Worm (Caenorhabditis elegans) whole organism, early embryonic: ENCODE data around the gene bcl-11.

Experiments
- B0310.2 ChIP-seq: sonication (generic microtip); optimal IDR thresholded peaks from 2 replicates; lab custom pipeline; 2016; ENCODE audit warnings: mild to moderate bottlenecking, missing genetic modification characterization, missing compliant biosample characterization
- F13C5.2 ChIP-seq: sonication (generic microtip); optimal IDR thresholded peaks from 2 replicates; lab custom pipeline; 2017; ENCODE audit warnings: mild to moderate bottlenecking, missing genetic modification characterization, inconsistent platforms, missing compliant biosample characterization
- aly-1 ChIP-seq: sonication (generic microtip); optimal IDR thresholded peaks from 2 replicates; lab custom pipeline; 2016; ENCODE audit warnings: missing genetic modification characterization, missing compliant biosample characterization
- ama-1 ChIP-seq: fragments of 150-350 bp; optimal IDR thresholded peaks from 2 replicates; lab custom pipeline; 2014
- ceh-13 ChIP-seq: fragments of 200-800 bp; sonication (Bioruptor generic); optimal IDR thresholded peaks from 2 replicates; lab custom pipeline; 2018; ENCODE audit warnings: mild to moderate bottlenecking, missing genetic modification characterization, missing compliant biosample characterization
- ceh-36 ChIP-seq: sonication (generic microtip); optimal IDR thresholded peaks from 2 replicates; lab custom pipeline; 2016; ENCODE audit warnings: missing genetic modification characterization, inconsistent platforms, missing compliant biosample characterization
- ets-7 ChIP-seq: sonication (generic microtip); optimal IDR thresholded peaks from 2 replicates; lab custom pipeline; 2016; ENCODE audit warnings: missing genotype, missing genetic modification characterization, missing compliant biosample characterization
- flt-1 ChIP-seq: fragments of 200-800 bp; sonication (Bioruptor generic); IDR thresholded peaks from 2 replicates; pipeline ENCODE4 v1.3.6; 2022; ENCODE audit warnings: missing genetic modification characterization, missing compliant biosample characterization
- hmbx-1 ChIP-seq: sonication (generic microtip); optimal IDR thresholded peaks from 2 replicates; lab custom pipeline; 2016; ENCODE audit warnings: mild to moderate bottlenecking, missing genetic modification characterization, missing compliant biosample characterization
- hmg-4 ChIP-seq: fragments of 200-800 bp; sonication (Bioruptor generic); optimal IDR thresholded peaks from 2 replicates; lab custom pipeline; 2018; ENCODE audit warnings: mild to moderate bottlenecking, missing genetic modification characterization, missing compliant biosample characterization
- hnd-1 ChIP-seq: sonication (generic microtip); optimal IDR thresholded peaks from 2 replicates; lab custom pipeline; 2016; ENCODE audit warnings: missing genetic modification characterization, missing compliant biosample characterization
- pes-1 ChIP-seq: fragments of 200-800 bp; sonication (Bioruptor generic); IDR thresholded peaks from 2 replicates; pipeline ENCODE4 v1.3.6; 2022; ENCODE audit warnings: missing genetic modification reagents, missing genetic modification characterization, missing compliant biosample characterization
- scrt-1 ChIP-seq: fragments of 200-800 bp; sonication (Bioruptor generic); IDR thresholded peaks from 2 replicates; pipeline ENCODE4 v1.3.6; 2022; ENCODE audit warnings: missing genetic modification characterization, missing compliant biosample characterization
- sea-1 ChIP-seq: fragments of 200-800 bp; sonication (Bioruptor generic); conservative IDR thresholded peaks from 2 replicates; pipeline ENCODE4 v1.3.6; 2022; ENCODE audit warnings: missing genetic modification characterization, missing compliant biosample characterization
- tbx-11 ChIP-seq: fragments of 200-800 bp; sonication (Bioruptor generic); IDR thresholded peaks from 2 replicates; pipeline ENCODE4 v1.3.6; 2022; ENCODE audit warnings: missing genetic modification characterization, missing compliant biosample characterization
- tbx-37 ChIP-seq: fragments of 200-800 bp; sonication (Bioruptor generic); conservative IDR thresholded peaks from 2 replicates; pipeline ENCODE4 v1.3.6; 2022; ENCODE audit warnings: missing genetic modification reagents, missing genetic modification characterization, missing compliant biosample characterization
- tra-4 ChIP-seq: sonication (generic microtip); optimal IDR thresholded peaks from 2 replicates; lab custom pipeline; 2017; ENCODE audit warnings: missing genetic modification characterization, missing compliant biosample characterization

The bcl-11 gene

DNA sequence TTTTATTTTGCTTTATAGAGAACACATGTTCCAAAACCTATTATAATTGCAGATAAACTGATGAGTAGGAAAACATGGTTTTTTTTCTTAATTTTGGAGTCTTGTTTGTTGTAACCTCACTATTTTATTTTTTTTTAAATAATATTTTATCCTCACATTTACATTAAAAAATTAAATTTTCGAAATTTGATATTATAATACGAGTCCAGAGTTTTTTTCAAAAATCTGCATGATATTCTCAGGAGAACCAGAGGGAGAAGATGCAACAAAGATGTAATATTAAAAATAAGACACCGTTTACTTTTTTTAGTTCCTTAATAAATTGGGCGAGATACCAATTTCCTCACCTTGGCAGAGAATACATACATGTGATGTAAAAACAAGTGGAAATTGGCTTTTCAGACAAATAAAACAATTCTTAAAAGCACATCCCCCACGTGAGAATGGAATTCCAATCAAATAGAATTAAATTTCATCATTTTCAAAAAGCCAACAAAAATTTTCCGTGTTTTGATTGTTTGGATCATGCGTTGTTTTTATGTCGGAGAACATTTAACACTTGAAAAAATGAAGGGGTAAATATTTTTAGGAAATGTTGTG lies 30.0 kb downstream of the bcl-11 start:
- TF ChIP-seq tbx-11: no peak
- TF ChIP-seq pes-1 (GFP tag; lab: Robert Waterston, UW): no peak
- no peak for TF ChIP-seq hmbx-1 (tag; lab: Kevin White, UChicago)
- TF ChIP-seq hmg-4 (GFP tag; lab: Kevin White, UChicago): no peak
- TF ChIP-seq F13C5.2: no peak
- TF ChIP-seq ama-1 (lab: Kevin White, UChicago): no peak
- no peak for TF ChIP-seq tra-4
- TF ChIP-seq ceh-36 (tag; lab: Kevin White, UChicago): no peak
- TF ChIP-seq B0310.2: no peak

DNA sequence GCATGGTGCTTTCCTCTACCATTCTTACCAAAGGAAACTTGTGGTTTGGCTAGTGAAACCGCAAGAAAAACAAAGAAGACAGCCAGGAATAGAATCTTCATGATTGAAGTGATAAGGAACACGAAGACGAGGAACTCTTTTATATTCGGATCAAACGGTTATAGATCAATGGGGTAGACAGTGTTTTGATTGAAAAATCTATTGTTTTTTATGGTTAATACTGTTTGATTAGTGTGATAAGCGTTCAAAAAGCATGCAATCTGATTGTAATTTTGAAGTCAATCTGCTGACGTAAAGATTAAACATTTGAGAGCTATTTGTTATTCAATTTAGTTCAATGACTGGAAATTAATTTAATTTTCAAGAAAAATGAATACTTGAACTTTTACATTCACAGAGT lies 33.8 kb downstream of the bcl-11 start, which contains the start of gene F57F4.2:
Gene F57F4.2, minus strand, starts transcription at position 101 of the 400 bp plus-strand sequence.
- TF ChIP-seq ets-7: no peak
- TF ChIP-seq tbx-11: no peak
- no peak for TF ChIP-seq tra-4
- no peak for TF ChIP-seq hmg-4 (GFP tag; lab: Kevin White, UChicago)
- TF ChIP-seq B0310.2: no peak
- no peak for TF ChIP-seq hmbx-1 (tag; lab: Kevin White, UChicago)
- TF ChIP-seq flt-1 (GFP tag; lab: Robert Waterston, UW): no peak
- no peak for TF ChIP-seq pes-1 (GFP tag; lab: Robert Waterston, UW)
- TF ChIP-seq F13C5.2: no peak
- no peak for TF ChIP-seq sea-1 (GFP tag; lab: Robert Waterston, UW)
- TF ChIP-seq aly-1 (tag; lab: Kevin White, UChicago): no peak
- TF ChIP-seq tbx-37: no peak

DNA sequence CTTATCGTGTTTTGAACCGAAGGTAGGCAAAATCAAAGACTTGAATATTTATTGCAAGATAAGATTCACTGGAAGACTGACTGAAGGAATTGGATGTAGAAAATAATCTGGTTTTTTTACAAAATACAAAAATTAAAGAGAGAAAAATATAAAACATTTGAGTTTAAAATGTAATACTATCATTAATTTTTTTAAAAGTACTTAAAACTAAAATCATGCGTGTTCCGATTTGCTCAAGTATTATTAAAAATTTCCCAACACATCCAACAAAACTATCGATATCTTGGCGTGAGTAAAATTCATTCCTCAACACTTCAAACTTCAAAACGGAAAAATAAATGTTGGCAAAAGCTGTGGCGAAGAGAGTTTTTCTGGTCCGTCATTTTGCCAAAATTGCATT lies 34.3 kb downstream of the bcl-11 start, which contains the start of gene F57F4.1:
Gene F57F4.1, plus strand, starts transcription at position 301 of the 400 bp plus-strand sequence.
- no peak for TF ChIP-seq tra-4
- TF ChIP-seq B0310.2: no peak

DNA sequence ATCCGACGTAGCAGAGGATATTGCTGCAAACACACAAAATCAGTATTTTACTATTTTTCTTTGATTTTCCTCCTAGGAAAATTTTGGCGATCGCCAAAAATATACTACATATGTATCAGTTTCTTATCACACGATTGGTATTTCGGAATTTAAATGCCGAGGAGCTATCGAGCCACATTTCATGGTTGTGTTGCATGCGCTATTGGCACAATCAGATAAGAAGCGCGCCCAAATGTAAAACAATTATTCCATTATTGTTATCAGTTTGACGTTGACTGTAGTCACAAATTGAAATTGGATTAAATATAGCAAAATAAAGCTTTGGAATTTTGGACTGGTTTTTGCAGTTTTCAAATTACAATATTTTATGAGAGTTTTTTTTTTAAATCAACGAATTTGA lies 43.1 kb downstream of the bcl-11 start:
- TF ChIP-seq B0310.2 (no peak), hmbx-1 (tag; lab: Kevin White, UChicago) (no peak), ets-7 (no peak), tra-4 (no peak), tbx-11 (no peak), hnd-1 (no peak), hmg-4 (GFP tag; lab: Kevin White, UChicago) (no peak), ama-1 (lab: Kevin White, UChicago) (no peak)

DNA sequence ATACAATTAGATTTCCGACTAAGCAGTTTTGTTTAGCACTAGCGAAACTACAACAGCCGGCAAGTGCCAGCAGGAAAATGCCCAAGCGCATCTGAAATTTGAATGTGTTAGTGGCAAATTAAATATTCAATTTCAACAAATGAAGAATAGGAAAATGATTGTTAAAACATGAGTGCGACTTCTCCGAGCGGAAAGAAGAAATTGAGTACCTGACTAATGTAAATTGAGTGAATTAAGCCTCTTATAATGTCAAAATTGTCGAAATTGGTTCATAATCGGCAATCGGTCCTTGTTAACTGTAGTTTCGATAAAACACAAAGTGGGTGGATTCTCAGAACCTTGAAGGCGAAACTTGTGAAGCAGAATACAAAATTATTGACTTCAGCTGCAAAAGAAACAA lies 44.0 kb downstream of the bcl-11 start, which contains the start of gene gfi-1:
Gene gfi-1, minus strand, starts transcription at position 101 of the 400 bp plus-strand sequence.
- TF ChIP-seq flt-1 (GFP tag; lab: Robert Waterston, UW) (no peak), hnd-1 (no peak), F13C5.2 (no peak), tra-4 (no peak), tbx-37 (no peak), tbx-11 (no peak), ets-7 (no peak), ceh-36 (tag; lab: Kevin White, UChicago) (no peak), hmbx-1 (tag; lab: Kevin White, UChicago) (no peak), aly-1 (tag; lab: Kevin White, UChicago) (no peak), scrt-1 (GFP tag; lab: Robert Waterston, UW) (no peak), hmg-4 (GFP tag; lab: Kevin White, UChicago) (no peak), ama-1 (lab: Kevin White, UChicago) (no peak), ceh-13 (GFP tag; lab: Kevin White, UChicago) (no peak), B0310.2 (no peak), pes-1 (GFP tag; lab: Robert Waterston, UW) (no peak), sea-1 (GFP tag; lab: Robert Waterston, UW) (no peak)

DNA sequence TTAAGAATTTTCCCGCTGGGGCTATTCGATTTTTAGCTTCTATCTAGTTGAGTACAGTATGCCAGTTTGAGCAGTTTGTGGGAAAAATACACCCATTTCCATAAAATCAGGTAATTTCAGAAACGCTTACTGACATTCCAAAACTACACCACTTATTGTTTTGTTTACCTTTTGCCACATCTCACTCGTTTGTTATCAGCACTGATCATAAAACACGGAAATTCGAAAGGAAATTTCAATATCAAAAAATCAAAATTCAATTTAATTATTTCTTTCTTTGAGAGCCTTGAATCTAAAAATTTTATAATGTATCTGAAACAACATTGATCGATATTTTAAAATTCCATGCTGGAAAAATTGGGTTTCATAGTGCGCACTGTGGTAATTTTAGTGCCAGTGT lies 44.7 kb downstream of the bcl-11 start:
- TF ChIP-seq tbx-11 (no peak), F13C5.2 (no peak), hmbx-1 (tag; lab: Kevin White, UChicago) (no peak), hnd-1 (no peak), ets-7 (no peak), tra-4 (no peak), pes-1 (GFP tag; lab: Robert Waterston, UW) (no peak), ama-1 (lab: Kevin White, UChicago) (no peak), hmg-4 (GFP tag; lab: Kevin White, UChicago) (no peak), aly-1 (tag; lab: Kevin White, UChicago) (no peak), flt-1 (GFP tag; lab: Robert Waterston, UW) (no peak), ceh-36 (tag; lab: Kevin White, UChicago) (no peak), B0310.2 (no peak), ceh-13 (GFP tag; lab: Kevin White, UChicago) (no peak), scrt-1 (GFP tag; lab: Robert Waterston, UW) (no peak)

DNA sequence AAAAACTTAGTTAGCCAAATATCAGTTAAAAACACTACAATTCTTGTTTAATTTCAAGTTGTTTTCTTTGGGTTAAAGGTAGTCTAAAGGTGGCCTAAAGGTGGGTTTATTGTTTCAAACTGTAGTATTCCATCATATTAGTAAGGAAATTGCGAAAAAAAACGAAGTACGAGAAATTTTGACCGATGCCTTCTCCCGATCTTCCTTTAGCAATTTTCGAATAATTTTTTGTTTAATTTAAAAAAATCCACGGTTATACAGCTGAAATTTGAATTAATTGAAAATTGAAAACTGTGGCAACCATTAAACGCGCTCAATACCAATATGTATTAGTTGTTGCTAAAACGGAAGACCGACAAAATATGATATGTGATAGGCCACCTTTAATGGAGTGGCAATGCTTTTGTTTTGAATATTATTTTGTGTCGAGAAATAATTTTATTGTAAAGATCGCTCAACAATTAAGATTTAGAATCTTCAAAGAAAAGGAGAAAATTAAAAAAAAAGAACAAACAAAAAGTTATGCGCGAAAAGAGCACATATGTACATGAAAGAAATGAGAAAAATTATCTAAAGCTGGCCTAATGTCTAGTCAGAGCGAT lies 45.2 kb downstream of the bcl-11 start:
- no peak for TF ChIP-seq tbx-11

DNA sequence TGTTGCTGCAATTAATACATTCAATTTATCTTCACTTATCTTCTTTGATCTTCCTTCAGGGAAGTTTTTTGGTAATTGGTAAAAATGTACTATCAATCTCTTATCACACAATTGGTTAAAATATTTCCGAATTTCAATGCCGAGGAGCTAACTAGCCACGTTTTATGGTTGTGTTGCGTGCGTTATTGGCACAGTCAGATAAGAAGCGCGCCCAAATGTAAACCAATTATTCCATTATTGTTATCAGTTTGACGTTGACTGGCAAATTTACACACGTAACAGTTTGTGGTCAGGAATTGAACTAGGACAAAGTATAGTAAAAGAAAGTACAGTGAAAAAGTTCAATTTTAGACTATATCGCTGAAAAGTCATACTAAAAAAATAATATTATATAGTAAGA lies 51.8 kb downstream of the bcl-11 start:
- no peak for TF ChIP-seq F13C5.2
- TF ChIP-seq ceh-13 (GFP tag; lab: Kevin White, UChicago): no peak
- TF ChIP-seq pes-1 (GFP tag; lab: Robert Waterston, UW): no peak
- no peak for TF ChIP-seq tra-4
- TF ChIP-seq ama-1 (lab: Kevin White, UChicago): no peak
- no peak for TF ChIP-seq tbx-11
- TF ChIP-seq aly-1 (tag; lab: Kevin White, UChicago): no peak
- TF ChIP-seq B0310.2: no peak
- no peak for TF ChIP-seq hnd-1
- TF ChIP-seq flt-1 (GFP tag; lab: Robert Waterston, UW): no peak
- TF ChIP-seq sea-1 (GFP tag; lab: Robert Waterston, UW): no peak
